Fruit fly (Drosophila melanogaster) whole organism, embryonic: ENCODE results near the gene VGlut.

Source experiments
- Aef1 ChIP-seq: fragments of 200-800 bp; sonication (Bioruptor generic); IDR thresholded peaks from 3 replicates; pipeline ENCODE4 v1.3.6; 2022; ENCODE audit warnings: missing biosample characterization, missing genetic modification characterization
- B-H2 ChIP-seq: fragments of 200-800 bp; sonication (Bioruptor generic); optimal IDR thresholded peaks from 2 replicates; lab custom pipeline; 2018; ENCODE audit warnings: missing biosample characterization, mild to moderate bottlenecking, missing genetic modification characterization
- Bteb2 ChIP-seq: fragments of 200-800 bp; sonication (Bioruptor generic); optimal IDR thresholded peaks from 2 replicates; lab custom pipeline; 2016; ENCODE audit warnings: missing biosample characterization, missing genetic modification characterization
- CG10431 ChIP-seq: fragments of 200-800 bp; sonication (Bioruptor generic); optimal IDR thresholded peaks from 3 replicates; lab custom pipeline; 2018; ENCODE audit warnings: missing biosample characterization, mild to moderate bottlenecking, missing genetic modification characterization
- CG13287 ChIP-seq: fragments of 200-800 bp; sonication (Bioruptor generic); IDR thresholded peaks from 2 replicates; pipeline ENCODE4 v1.3.6; 2022; ENCODE audit warnings: missing biosample characterization, missing genetic modification characterization; ENCODE audit not compliant: partially characterized antibody
- CG14441 ChIP-seq: fragments of 200-800 bp; sonication (Bioruptor generic); IDR thresholded peaks from 2 replicates; pipeline ENCODE4 v1.3.6; 2022; ENCODE audit warnings: missing biosample characterization, missing genetic modification characterization
- CG14667 ChIP-seq: fragments of 200-800 bp; sonication (Bioruptor generic); IDR thresholded peaks from 2 replicates; pipeline ENCODE4 v1.3.6; 2022; ENCODE audit warnings: missing biosample characterization, missing genetic modification characterization
- CG15479 ChIP-seq: fragments of 200-800 bp; sonication (Bioruptor generic); optimal IDR thresholded peaks from 3 replicates; lab custom pipeline; 2019; ENCODE audit warnings: missing biosample characterization, mild to moderate bottlenecking, missing genetic modification characterization, moderate library complexity
- CG17568 ChIP-seq: fragments of 200-800 bp; sonication (Bioruptor generic); optimal IDR thresholded peaks from 2 replicates; lab custom pipeline; 2018; ENCODE audit warnings: missing biosample characterization, mild to moderate bottlenecking, missing genetic modification characterization, moderate library complexity
- CG17802 ChIP-seq: fragments of 200-800 bp; sonication (Bioruptor generic); optimal IDR thresholded peaks from 2 replicates; lab custom pipeline; 2018; ENCODE audit warnings: missing biosample characterization, mild to moderate bottlenecking, missing genetic modification characterization, moderate library complexity
- CG3163 ChIP-seq: fragments of 200-800 bp; sonication (Bioruptor generic); optimal IDR thresholded peaks from 3 replicates; lab custom pipeline; 2016; ENCODE audit warnings: missing biosample characterization, missing genetic modification characterization
- CG7556 ChIP-seq: fragments of 200-800 bp; sonication (Bioruptor generic); optimal IDR thresholded peaks from 2 replicates; lab custom pipeline; 2017; ENCODE audit warnings: missing biosample characterization, mild to moderate bottlenecking, missing genetic modification characterization
- CG7928 ChIP-seq: fragments of 200-800 bp; sonication (Bioruptor generic); optimal IDR thresholded peaks from 2 replicates; lab custom pipeline; 2017; ENCODE audit warnings: missing biosample characterization, mild to moderate bottlenecking, missing genetic modification characterization
- CG8089 ChIP-seq: fragments of 200-800 bp; sonication (Bioruptor generic); optimal IDR thresholded peaks from 3 replicates; lab custom pipeline; 2016; ENCODE audit warnings: missing biosample characterization, missing genetic modification characterization
- CG8290 ChIP-seq, 3 experiments: fragments of 200-800 bp; sonication (Bioruptor generic); optimal IDR thresholded peaks; 2 replicates each; lab custom pipeline; 2016 to 2019; ENCODE audit warnings: missing biosample characterization in 3 of 3, missing genetic modification characterization in 3 of 3, mild to moderate bottlenecking in 2 of 3, moderate library complexity in 1 of 3
- CG9727 ChIP-seq: fragments of 200-800 bp; sonication (Bioruptor generic); optimal IDR thresholded peaks from 3 replicates; lab custom pipeline; 2017; ENCODE audit warnings: missing biosample characterization, mild to moderate bottlenecking, missing genetic modification characterization
- CG9817 ChIP-seq: fragments of 200-800 bp; sonication (Bioruptor generic); optimal IDR thresholded peaks from 2 replicates; lab custom pipeline; 2018; ENCODE audit warnings: missing biosample characterization, mild to moderate bottlenecking, missing genetic modification characterization, moderate library complexity
- Camta ChIP-seq: fragments of 200-800 bp; sonication (Bioruptor generic); optimal IDR thresholded peaks from 2 replicates; lab custom pipeline; 2016; ENCODE audit warnings: missing biosample characterization, missing genetic modification characterization
- D19A ChIP-seq: fragments of 200-800 bp; optimal IDR thresholded peaks from 3 replicates; lab custom pipeline; 2019; ENCODE audit warnings: missing biosample characterization, mild to moderate bottlenecking, missing genetic modification characterization, moderate library complexity
- Deaf1 ChIP-seq: fragments of 200-800 bp; optimal IDR thresholded peaks from 3 replicates; lab custom pipeline; 2019; ENCODE audit warnings: missing biosample characterization, mild to moderate bottlenecking, missing genetic modification characterization, moderate library complexity
- Doc3 ChIP-seq: fragments of 200-800 bp; sonication (Bioruptor generic); IDR thresholded peaks from 3 replicates; pipeline ENCODE4 v1.3.6; 2022; ENCODE audit warnings: missing biosample characterization, missing genetic modification characterization; ENCODE audit not compliant: partially characterized antibody
- Dp ChIP-seq: fragments of 200-800 bp; sonication (Bioruptor generic); optimal IDR thresholded peaks from 2 replicates; lab custom pipeline; 2018; ENCODE audit warnings: missing biosample characterization, mild to moderate bottlenecking, missing genetic modification characterization, moderate library complexity
- Ets97D ChIP-seq: fragments of 200-800 bp; sonication (Bioruptor generic); optimal IDR thresholded peaks from 3 replicates; lab custom pipeline; 2016; ENCODE audit warnings: missing biosample characterization, missing genetic modification characterization
- GATAe ChIP-seq: fragments of 200-800 bp; sonication (Bioruptor generic); conservative IDR thresholded peaks from 2 replicates; pipeline ENCODE4 v1.3.6; 2022; ENCODE audit warnings: missing biosample characterization, missing genetic modification characterization
- H2.0 ChIP-seq: fragments of 200-800 bp; sonication (Bioruptor generic); IDR thresholded peaks from 2 replicates; pipeline ENCODE4 v1.3.6; 2022; ENCODE audit warnings: missing biosample characterization, missing genetic modification characterization
- HLH3B ChIP-seq: fragments of 200-800 bp; sonication (Bioruptor generic); IDR thresholded peaks from 2 replicates; pipeline ENCODE4 v1.3.6; 2022; ENCODE audit warnings: missing biosample characterization, missing genetic modification characterization
- MTF-1 ChIP-seq: fragments of 200-800 bp; sonication (Bioruptor generic); optimal IDR thresholded peaks from 2 replicates; lab custom pipeline; 2018; ENCODE audit warnings: missing biosample characterization, mild to moderate bottlenecking, missing genetic modification characterization, borderline replicate concordance
- NC2β ChIP-seq: fragments of 200-800 bp; sonication (Bioruptor generic); optimal IDR thresholded peaks from 2 replicates; lab custom pipeline; 2016; ENCODE audit warnings: missing biosample characterization, missing genetic modification characterization
- Nf-YA ChIP-seq: fragments of 200-800 bp; sonication (Bioruptor generic); IDR thresholded peaks from 2 replicates; pipeline ENCODE4 v1.3.6; 2022; ENCODE audit warnings: missing biosample characterization, missing genetic modification characterization
- Oaz ChIP-seq: fragments of 200-800 bp; sonication (Bioruptor generic); IDR thresholded peaks from 2 replicates; pipeline ENCODE4 v1.3.6; 2022; ENCODE audit warnings: missing biosample characterization, missing genetic modification characterization
- Oli ChIP-seq: fragments of 200-800 bp; sonication (Bioruptor generic); optimal IDR thresholded peaks from 2 replicates; lab custom pipeline; 2018; ENCODE audit warnings: missing biosample characterization, mild to moderate bottlenecking, missing genetic modification characterization, moderate library complexity
- Poxn ChIP-seq: fragments of 200-800 bp; sonication (Bioruptor generic); IDR thresholded peaks from 2 replicates; pipeline ENCODE4 v1.3.6; 2022; ENCODE audit warnings: missing biosample characterization, missing genetic modification characterization
- Ptx1 ChIP-seq: fragments of 200-800 bp; sonication (Bioruptor generic); IDR thresholded peaks from 2 replicates; pipeline ENCODE4 v1.3.6; 2022; ENCODE audit warnings: missing biosample characterization, missing genetic modification characterization
- Ravus ChIP-seq: fragments of 200-800 bp; sonication (Bioruptor generic); IDR thresholded peaks from 2 replicates; pipeline ENCODE4 v1.3.6; 2022; ENCODE audit warnings: missing biosample characterization, missing genetic modification characterization
- Xrp1 ChIP-seq: fragments of 200-800 bp; sonication (Bioruptor generic); IDR thresholded peaks from 2 replicates; pipeline ENCODE4 v1.3.6; 2022; ENCODE audit warnings: missing biosample characterization, missing genetic modification characterization
- ase ChIP-seq: fragments of 200-800 bp; sonication (Bioruptor generic); IDR thresholded peaks from 3 replicates; pipeline ENCODE4 v1.3.6; 2022; ENCODE audit warnings: missing biosample characterization, missing genetic modification characterization
- chif ChIP-seq, 2 experiments: fragments of 200-800 bp; sonication (Bioruptor generic); optimal IDR thresholded peaks; 3 replicates each; lab custom pipeline; 2016; ENCODE audit warnings: missing biosample characterization in 2 of 2, missing genetic modification characterization in 2 of 2
- corto ChIP-seq: fragments of 200-800 bp; sonication (Bioruptor generic); optimal IDR thresholded peaks from 2 replicates; lab custom pipeline; 2016; ENCODE audit warnings: missing biosample characterization, mild to moderate bottlenecking, missing genetic modification characterization, moderate library complexity
- crol ChIP-seq: fragments of 200-800 bp; sonication (Bioruptor generic); IDR thresholded peaks from 2 replicates; pipeline ENCODE4 v1.3.6; 2022; ENCODE audit warnings: missing biosample characterization, missing genetic modification characterization
- da ChIP-seq: fragments of 200-800 bp; sonication (Bioruptor generic); optimal IDR thresholded peaks from 2 replicates; lab custom pipeline; 2016; ENCODE audit warnings: missing biosample characterization, missing genetic modification characterization
- dati ChIP-seq: fragments of 200-800 bp; sonication (Bioruptor generic); IDR thresholded peaks from 2 replicates; pipeline ENCODE4 v1.3.6; 2022; ENCODE audit warnings: missing biosample characterization, missing genetic modification characterization
- emc ChIP-seq: fragments of 200-800 bp; sonication (Bioruptor generic); optimal IDR thresholded peaks from 2 replicates; lab custom pipeline; 2016; ENCODE audit warnings: missing biosample characterization, missing genetic modification characterization
- exex ChIP-seq: fragments of 200-800 bp; sonication (Bioruptor generic); optimal IDR thresholded peaks from 4 replicates; lab custom pipeline; 2018; ENCODE audit warnings: missing biosample characterization, mild to moderate bottlenecking, missing genetic modification characterization, moderate library complexity
- grau ChIP-seq: fragments of 200-800 bp; optimal IDR thresholded peaks from 3 replicates; lab custom pipeline; 2019; ENCODE audit warnings: missing biosample characterization, mild to moderate bottlenecking, missing genetic modification characterization, moderate library complexity
- hbn ChIP-seq: fragments of 200-800 bp; sonication (Bioruptor generic); IDR thresholded peaks from 2 replicates; pipeline ENCODE4 v1.3.6; 2022; ENCODE audit warnings: missing biosample characterization, missing genetic modification characterization; ENCODE audit not compliant: partially characterized antibody
- insv ChIP-seq, 2 experiments: fragments of 200-800 bp; sonication (Bioruptor generic); optimal IDR thresholded peaks; 3 replicates each; lab custom pipeline; 2016 to 2018; ENCODE audit warnings: missing biosample characterization in 2 of 2, missing genetic modification characterization in 2 of 2
- lov ChIP-seq, 2 experiments: fragments of 200-800 bp in 1 of 2; fragments of >200 bp in 1 of 2; sonication (Bioruptor generic) in 1 of 2; IDR thresholded peaks in 1 of 2; optimal IDR thresholded peaks in 1 of 2; 2 replicates in 1 of 2; 3 replicates in 1 of 2; pipeline versions ENCODE4 v1.3.6 to Lab custom; 2017 to 2022; ENCODE audit warnings: missing biosample characterization in 1 of 2, missing genetic modification characterization in 1 of 2
- seq ChIP-seq: fragments of 200-800 bp; sonication (Bioruptor generic); IDR thresholded peaks from 2 replicates; pipeline ENCODE4 v1.3.6; 2022; ENCODE audit warnings: missing biosample characterization, missing genetic modification characterization
- sima ChIP-seq: fragments of 200-800 bp; sonication (Bioruptor generic); optimal IDR thresholded peaks from 2 replicates; lab custom pipeline; 2016; ENCODE audit warnings: missing biosample characterization, missing genetic modification characterization
- tgo ChIP-seq: fragments of 200-800 bp; sonication (Bioruptor generic); IDR thresholded peaks from 3 replicates; pipeline ENCODE4 v1.3.6; 2022; ENCODE audit warnings: missing biosample characterization, missing genetic modification characterization
- usp ChIP-seq: fragments of >200 bp; optimal IDR thresholded peaks from 2 replicates; lab custom pipeline; 2017; ENCODE audit warnings: missing biosample characterization, missing genetic modification characterization

VGlut gene

dm6 chr2L:2382971-2383370 lies 17.1 kb upstream of the VGlut start, which contains the start of gene PIG-Wa (continued):
- no peak for TF ChIP-seq Deaf1 (tag; lab: Kevin White, UChicago)
- no peak for TF ChIP-seq CG8089 (GFP tag; lab: Kevin White, UChicago)
- TF ChIP-seq CG17802 (tag; lab: Kevin White, UChicago) = no peak
- TF ChIP-seq CG3163 (GFP tag; lab: Kevin White, UChicago) = no peak
- no peak for TF ChIP-seq HLH3B (GFP tag; lab: Robert Waterston, UW)
- no peak for TF ChIP-seq Oaz (GFP tag; lab: Robert Waterston, UW)
- TF ChIP-seq exex (tag; lab: Kevin White, UChicago) = no peak
- no peak for TF ChIP-seq CG10431 (GFP tag; lab: Kevin White, UChicago)
- TF ChIP-seq usp (GFP tag; lab: Kevin White, UChicago) = no peak
- TF ChIP-seq grau (tag; lab: Kevin White, UChicago) = no peak
- TF ChIP-seq D19A (tag; lab: Kevin White, UChicago) = no peak
- TF ChIP-seq B-H2 (GFP tag; lab: Kevin White, UChicago) = no peak
- TF ChIP-seq lov (optimal IDR thresholded peaks at IDR 0.05; lab: Kevin White, UChicago) = no peak
- TF ChIP-seq lov (GFP tag; IDR thresholded peaks at IDR 0.05; lab: Robert Waterston, UW) = no peak
- no peak for TF ChIP-seq CG7928 (GFP tag; lab: Kevin White, UChicago)
- no peak for TF ChIP-seq CG17568
- no peak for TF ChIP-seq crol (GFP tag; lab: Robert Waterston, UW)
- no peak for TF ChIP-seq chif (GFP tag; optimal IDR thresholded peaks at IDR 0.05; lab: Kevin White, UChicago)
- TF ChIP-seq sima (GFP tag; lab: Kevin White, UChicago) = no peak
- no peak for TF ChIP-seq CG7556 (GFP tag; lab: Kevin White, UChicago)
- no peak for TF ChIP-seq dati (GFP tag; lab: Robert Waterston, UW)
- TF ChIP-seq Oli = no peak
- no peak for TF ChIP-seq Camta
- TF ChIP-seq tgo = no peak
- no peak for TF ChIP-seq emc (GFP tag; lab: Kevin White, UChicago)
- TF ChIP-seq CG14441 (GFP tag; lab: Robert Waterston, UW) = no peak
- TF ChIP-seq Ets97D (GFP tag; lab: Kevin White, UChicago) = peak; percentile 62
- no peak for TF ChIP-seq MTF-1 (GFP tag; lab: Kevin White, UChicago)
- peak; percentile 5 for TF ChIP-seq NC2β (GFP tag; lab: Kevin White, UChicago)
- TF ChIP-seq Poxn (GFP tag; lab: Robert Waterston, UW) = no peak
- no peak for TF ChIP-seq Doc3 (GFP tag; lab: Robert Waterston, UW)
- TF ChIP-seq CG15479 (GFP tag; lab: Kevin White, UChicago) = no peak
- no peak for TF ChIP-seq GATAe (GFP tag; lab: Robert Waterston, UW)
- no peak for TF ChIP-seq Xrp1 (GFP tag; lab: Robert Waterston, UW)
- no peak for TF ChIP-seq da (GFP tag; lab: Kevin White, UChicago)
- no peak for TF ChIP-seq Aef1
- no peak for TF ChIP-seq CG9817 (tag; lab: Kevin White, UChicago)
- no peak for TF ChIP-seq Bteb2 (GFP tag; lab: Kevin White, UChicago)
- TF ChIP-seq corto (GFP tag; lab: Kevin White, UChicago) = no peak
- TF ChIP-seq Ravus (GFP tag; lab: Robert Waterston, UW) = no peak
- peak; percentile 62 for TF ChIP-seq CG13287 (GFP tag; lab: Robert Waterston, UW)
- no peak for TF ChIP-seq H2.0 (GFP tag; lab: Robert Waterston, UW)
- no peak for TF ChIP-seq CG8290 (GFP tag; optimal IDR thresholded peaks at IDR 0.05; lab: Kevin White, UChicago)
- TF ChIP-seq CG8290 (tag; optimal IDR thresholded peaks at IDR 0.05; lab: Kevin White, UChicago) = peak in 1 of 2 experiments; percentile 18
- TF ChIP-seq seq (GFP tag; lab: Robert Waterston, UW) = no peak
- TF ChIP-seq insv (GFP tag; optimal IDR thresholded peaks at IDR 0.05; lab: Kevin White, UChicago) = no peak
- no peak for TF ChIP-seq hbn (GFP tag; lab: Robert Waterston, UW)
- no peak for TF ChIP-seq ase (GFP tag; lab: Robert Waterston, UW)
- no peak for TF ChIP-seq Ptx1
- TF ChIP-seq Nf-YA (GFP tag; lab: Robert Waterston, UW) = no peak
- no peak for TF ChIP-seq CG14667 (GFP tag; lab: Robert Waterston, UW)
- peak; percentile 91 for TF ChIP-seq Dp (GFP tag; lab: Kevin White, UChicago)
- TF ChIP-seq CG9727 (GFP tag; lab: Kevin White, UChicago) = no peak
